Worm (Caenorhabditis elegans): Measurements from ENCODE around the gene skr-15.

DNA sequence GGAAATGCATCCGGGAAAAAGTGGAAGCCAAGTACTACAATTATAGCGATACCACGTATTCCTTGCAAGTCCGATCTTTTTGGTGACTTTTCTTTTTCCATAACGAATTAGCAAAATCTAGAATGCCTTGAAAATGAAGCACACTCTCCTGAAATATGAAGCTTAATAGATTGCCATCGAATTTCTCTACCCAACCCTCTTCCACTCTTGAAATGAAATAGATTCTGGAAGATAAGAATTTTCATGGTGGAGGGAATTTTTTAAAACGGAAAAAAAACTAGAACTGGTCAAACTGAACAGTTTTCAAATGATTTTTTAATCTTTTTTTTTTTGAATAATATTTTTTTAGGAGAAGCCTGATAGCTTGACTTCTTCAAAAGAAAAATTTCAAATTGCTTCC is 36.9 kb downstream of the skr-15 start, which contains the start of gene oac-11:
- TF ChIP-seq ama-1 (optimal IDR thresholded peaks at IDR 0.05) (no peak), ama-1 (GFP tag; optimal IDR thresholded peaks at IDR 0.05) (no peak), B0261.1 (tag; optimal IDR thresholded peaks at IDR 0.05) (no peak), nhr-90 (tag; optimal IDR thresholded peaks at IDR 0.05) (no peak), ztf-25 (GFP tag; IDR thresholded peaks at IDR 0.05) (no peak), Y56A3A.18 (GFP tag; IDR thresholded peaks at IDR 0.05) (no peak), unc-62 (GFP tag; optimal IDR thresholded peaks at IDR 0.05) (no peak), ets-4 (GFP tag; optimal IDR thresholded peaks at IDR 0.05) (no peak), dpl-1 (GFP tag; optimal IDR thresholded peaks at IDR 0.05) (no peak), mxl-1 (tag; optimal IDR thresholded peaks at IDR 0.05) (no peak), let-607 (tag; optimal IDR thresholded peaks at IDR 0.05) (no peak), ccch-3 (GFP tag; optimal IDR thresholded peaks at IDR 0.05) (no peak)
